Worm (Caenorhabditis elegans): ENCODE data around the gene ztf-17.
A peak's percentile ranks its signal among the peaks of the same experiment; 100 is the strongest.

The ztf-17 gene

ce11 chrII:7877744-7878468 lies 7.9 kb upstream of the ztf-17 start, which contains the start of gene T01H3.2 (continued):
- no peak for TF ChIP-seq nhr-25 (tag; optimal IDR thresholded peaks at IDR 0.05; ENCODE audit: borderline replicate concordance, insufficient read depth)
- TF ChIP-seq mes-2 (tag; optimal IDR thresholded peaks at IDR 0.05; ENCODE audit: poor library complexity, severe bottlenecking), result no peak
- TF ChIP-seq ceh-32 (tag; optimal IDR thresholded peaks at IDR 0.05; ENCODE audit: poor library complexity), result no peak
- no peak for TF ChIP-seq aha-1 (tag)
- no peak for TF ChIP-seq Y105C5A.15 (GFP tag; IDR thresholded peaks at IDR 0.05)
- TF ChIP-seq lin-1 (GFP tag; IDR thresholded peaks at IDR 0.05), result no peak
- TF ChIP-seq lin-15B (tag; optimal IDR thresholded peaks at IDR 0.05), result no peak
- TF ChIP-seq daf-19 (GFP tag; conservative IDR thresholded peaks at IDR 0.05), result no peak
- TF ChIP-seq tag-97 (GFP tag; IDR thresholded peaks at IDR 0.05), result no peak
- no peak for TF ChIP-seq lin-13 (GFP tag; optimal IDR thresholded peaks at IDR 0.05)
- no peak; the same call in 1 of the 2 replicates for TF ChIP-seq php-3 (GFP tag; IDR thresholded peaks at IDR 0.05)
- no peak for TF ChIP-seq madf-5 (GFP tag; IDR thresholded peaks at IDR 0.05)
- no peak for TF ChIP-seq daf-8 (GFP tag; IDR thresholded peaks at IDR 0.05)
- no peak for TF ChIP-seq nhr-111 (GFP tag; optimal IDR thresholded peaks at IDR 0.05)
- no peak for TF ChIP-seq F26F4.8 (GFP tag; conservative IDR thresholded peaks at IDR 0.05)
- no peak for TF ChIP-seq hmg-1.1 (GFP tag; IDR thresholded peaks at IDR 0.05)
- TF ChIP-seq dmd-6 (GFP tag; IDR thresholded peaks at IDR 0.05), result no peak
- no peak for TF ChIP-seq nhr-77 (tag; optimal IDR thresholded peaks at IDR 0.05)
- TF ChIP-seq nhr-28 (tag; optimal IDR thresholded peaks at IDR 0.05), result no peak
- no peak for TF ChIP-seq nhr-10 (tag; optimal IDR thresholded peaks at IDR 0.05)
- TF ChIP-seq T20F7.1 (GFP tag; optimal IDR thresholded peaks at IDR 0.05), result peak; percentile 71
- no peak for TF ChIP-seq ces-1 (GFP tag; optimal IDR thresholded peaks at IDR 0.05)
- TF ChIP-seq unc-130 (GFP tag; optimal IDR thresholded peaks at IDR 0.05), result no peak
- no peak for TF ChIP-seq fos-1 (tag; optimal IDR thresholded peaks at IDR 0.05)
- TF ChIP-seq mdt-29 (GFP tag; IDR thresholded peaks at IDR 0.05), result 0 out of 2 replicates have a peak, but pooled peaks have one; percentile 20
- TF ChIP-seq ceh-62 (tag; optimal IDR thresholded peaks at IDR 0.05), result no peak
- TF ChIP-seq mdl-1 (tag; optimal IDR thresholded peaks at IDR 0.05), result no peak
- no peak for TF ChIP-seq cey-2 (tag; optimal IDR thresholded peaks at IDR 0.05; ENCODE audit: borderline replicate concordance, insufficient read depth)

- no peak for TF ChIP-seq saeg-2 (GFP tag; IDR thresholded peaks at IDR 0.05)
- TF ChIP-seq ZK546.5 (tag; optimal IDR thresholded peaks at IDR 0.05), result no peak
- TF ChIP-seq nhr-76 (tag; optimal IDR thresholded peaks at IDR 0.05), result no peak
- TF ChIP-seq hlh-30 (tag; optimal IDR thresholded peaks at IDR 0.05; ENCODE audit: insufficient read depth), result peak; percentile 30
- no peak for TF ChIP-seq F10B5.3 (tag; optimal IDR thresholded peaks at IDR 0.05)
- TF ChIP-seq ceh-44 (GFP tag; IDR thresholded peaks at IDR 0.05), result no peak
- TF ChIP-seq spr-1 (tag; optimal IDR thresholded peaks at IDR 0.05), result no peak
- no peak for TF ChIP-seq gei-8 (GFP tag; optimal IDR thresholded peaks at IDR 0.05)
- no peak for TF ChIP-seq jun-1 (tag; optimal IDR thresholded peaks at IDR 0.05)
- TF ChIP-seq ama-1 (optimal IDR thresholded peaks at IDR 0.05), result no peak
- no peak for TF ChIP-seq T26A8.4 (GFP tag; IDR thresholded peaks at IDR 0.05)
- TF ChIP-seq fkh-10 (GFP tag; optimal IDR thresholded peaks at IDR 0.05), result no peak
- no peak for TF ChIP-seq lin-15B (tag; optimal IDR thresholded peaks at IDR 0.05)
- TF ChIP-seq egl-43 (GFP tag; IDR thresholded peaks at IDR 0.05), result no peak
- TF ChIP-seq madf-5 (GFP tag; IDR thresholded peaks at IDR 0.05), result no peak
- no peak for TF ChIP-seq ces-1 (GFP tag; optimal IDR thresholded peaks at IDR 0.05)
- peak; percentile 30 for TF ChIP-seq dve-1 (tag; optimal IDR thresholded peaks at IDR 0.05; ENCODE audit: insufficient read depth)
- peak; percentile 59 for TF ChIP-seq Y48G9A.11 (GFP tag; IDR thresholded peaks at IDR 0.05)
- TF ChIP-seq nhr-25 (tag; optimal IDR thresholded peaks at IDR 0.05; ENCODE audit: borderline replicate concordance, insufficient read depth), result no peak
- TF ChIP-seq lin-13 (GFP tag; optimal IDR thresholded peaks at IDR 0.05), result no peak
- no peak for TF ChIP-seq daf-12 (tag; optimal IDR thresholded peaks at IDR 0.05)
- no peak for TF ChIP-seq nhr-11 (tag; optimal IDR thresholded peaks at IDR 0.05)
- TF ChIP-seq mes-2 (tag; optimal IDR thresholded peaks at IDR 0.05; ENCODE audit: poor library complexity, severe bottlenecking), result peak; percentile 67
- no peak for TF ChIP-seq pqm-1 (tag; optimal IDR thresholded peaks at IDR 0.05)
- no peak for TF ChIP-seq sdz-12 (GFP tag; optimal IDR thresholded peaks at IDR 0.05)
- no peak for TF ChIP-seq dmd-8 (GFP tag; IDR thresholded peaks at IDR 0.05)
- no peak for TF ChIP-seq attf-4 (tag; optimal IDR thresholded peaks at IDR 0.05)
- peak; percentile 86 for TF ChIP-seq aha-1 (tag)
Measured at ce11 chrII:7873843-7874372, 3.9 kb upstream of the ztf-17 start, which contains the start of gene T01H3.3. T01H3.3 (minus strand) TSS chrII:7873893.
